Fruit fly (Drosophila melanogaster): ENCODE data around the gene CG46439.

The CG46439 gene

dm6 chr3L:11069764-11070163 is 26.3 kb downstream of the CG46439 start, which contains the start of gene CG6310:
CG6310 (minus strand) TSS chr3L:11069864.
- no peak for TF ChIP-seq CrebA (GFP tag; optimal IDR thresholded peaks at IDR 0.05; ENCODE audit: borderline replicate concordance)
- TF ChIP-seq Dif (GFP tag; optimal IDR thresholded peaks at IDR 0.05; ENCODE audit: partially characterized antibody) = no peak
- TF ChIP-seq Rel (GFP tag; optimal IDR thresholded peaks at IDR 0.05) = no peak
- no peak for TF ChIP-seq Rel (tag; optimal IDR thresholded peaks at IDR 0.05)
- no peak for TF ChIP-seq Jra (GFP tag; optimal IDR thresholded peaks at IDR 0.05)

- no peak for TF ChIP-seq Rel (GFP tag; optimal IDR thresholded peaks at IDR 0.05)
- peak; percentile 34 for TF ChIP-seq Rel (tag; optimal IDR thresholded peaks at IDR 0.05)
- TF ChIP-seq foxo (GFP tag; optimal IDR thresholded peaks at IDR 0.05) = no peak
Measured at dm6 chr3L:11065850-11066249, 30.2 kb downstream of the CG46439 start.

- no peak for TF ChIP-seq sage (GFP tag; optimal IDR thresholded peaks at IDR 0.05)
- TF ChIP-seq CrebA (GFP tag; optimal IDR thresholded peaks at IDR 0.05; ENCODE audit: borderline replicate concordance) = no peak
- no peak for TF ChIP-seq tai (GFP tag; optimal IDR thresholded peaks at IDR 0.05)
- peak; percentile 80 for TF ChIP-seq psq (GFP tag; optimal IDR thresholded peaks at IDR 0.05)
- TF ChIP-seq lola (GFP tag; optimal IDR thresholded peaks at IDR 0.05) = no peak
- no peak for TF ChIP-seq Dif (GFP tag; optimal IDR thresholded peaks at IDR 0.05; ENCODE audit: partially characterized antibody)
- TF ChIP-seq fru (GFP tag; optimal IDR thresholded peaks at IDR 0.05) = peak; percentile 85
- TF ChIP-seq dsf (GFP tag; optimal IDR thresholded peaks at IDR 0.05; ENCODE audit: borderline replicate concordance) = peak; percentile 87
- peak; percentile 43 to 90 for TF ChIP-seq foxo (GFP tag; optimal IDR thresholded peaks at IDR 0.05)
- TF ChIP-seq HLH106 (tag; optimal IDR thresholded peaks at IDR 0.05) = peak; percentile 89
- TF ChIP-seq Abd-B (GFP tag; optimal IDR thresholded peaks at IDR 0.05) = no peak
- TF ChIP-seq rgr (GFP tag; optimal IDR thresholded peaks at IDR 0.05) = peak; percentile 92
- TF ChIP-seq br (GFP tag; optimal IDR thresholded peaks at IDR 0.05) = peak; percentile 85
- TF ChIP-seq Myc (optimal IDR thresholded peaks at IDR 0.05) = peak; percentile 98
- TF ChIP-seq Sp1 (GFP tag; optimal IDR thresholded peaks at IDR 0.05) = peak; percentile 78
- peak; percentile 41 for TF ChIP-seq CG32264 (GFP tag; optimal IDR thresholded peaks at IDR 0.05)
- peak; percentile 65 for TF ChIP-seq Hr83 (GFP tag; optimal IDR thresholded peaks at IDR 0.05; ENCODE audit: poor library complexity, severe bottlenecking)
- TF ChIP-seq Mio (GFP tag; optimal IDR thresholded peaks at IDR 0.05) = no peak
- TF ChIP-seq Dfd (GFP tag; optimal IDR thresholded peaks at IDR 0.05) = no peak
- TF ChIP-seq OdsH (GFP tag; optimal IDR thresholded peaks at IDR 0.05) = peak; percentile 87
- peak; percentile 88 for TF ChIP-seq Jra (GFP tag; optimal IDR thresholded peaks at IDR 0.05)
- TF ChIP-seq sv (GFP tag; optimal IDR thresholded peaks at IDR 0.05) = peak; percentile 90
- peak; percentile 92 for TF ChIP-seq h (GFP tag; optimal IDR thresholded peaks at IDR 0.05)
- TF ChIP-seq brk (GFP tag; optimal IDR thresholded peaks at IDR 0.05) = no peak
- no peak for TF ChIP-seq pan (optimal IDR thresholded peaks at IDR 0.05)
- no peak for TF ChIP-seq Hr78 (GFP tag; optimal IDR thresholded peaks at IDR 0.05)
- peak; percentile 94 for TF ChIP-seq woc (GFP tag; optimal IDR thresholded peaks at IDR 0.05)
- TF ChIP-seq jim (GFP tag; optimal IDR thresholded peaks at IDR 0.05) = no peak
- no peak for TF ChIP-seq Vsx2 (GFP tag; optimal IDR thresholded peaks at IDR 0.05; ENCODE audit: partially characterized antibody)
- no peak for TF ChIP-seq Rel (GFP tag; optimal IDR thresholded peaks at IDR 0.05)
- TF ChIP-seq Rel (tag; optimal IDR thresholded peaks at IDR 0.05) = peak; percentile 46
- TF ChIP-seq dl (GFP tag; optimal IDR thresholded peaks at IDR 0.05; ENCODE audit: insufficient read depth in 1 of 2, partially characterized antibody in 2 of 2) = no peak
- no peak for TF ChIP-seq N (GFP tag; optimal IDR thresholded peaks at IDR 0.05)
- TF ChIP-seq ey (GFP tag; optimal IDR thresholded peaks at IDR 0.05) = peak; percentile 90
- TF ChIP-seq dmrt93B (GFP tag; optimal IDR thresholded peaks at IDR 0.05) = no peak
- TF ChIP-seq GATAd (GFP tag; optimal IDR thresholded peaks at IDR 0.05) = peak; percentile 74
- peak; percentile 85 for TF ChIP-seq CG9705 (GFP tag; optimal IDR thresholded peaks at IDR 0.05)
- no peak for TF ChIP-seq usp (GFP tag; optimal IDR thresholded peaks at IDR 0.05)
- TF ChIP-seq Hnf4 (GFP tag; optimal IDR thresholded peaks at IDR 0.05) = peak; percentile 93
Measured at dm6 chr3L:11064689-11065088, 31.4 kb downstream of the CG46439 start, which contains the start of the genes CG32075, CG45101 and SuUR. CG32075 (minus strand) TSS chr3L:11064941. CG45101 (plus strand) TSS chr3L:11064991. SuUR (plus strand) TSS chr3L:11064991.
